Worm (Caenorhabditis elegans) whole organism, young adult: ENCODE measurements around the gene F08G2.4.

Experiments used
- B0336.3 ChIP-seq: fragments of 200-800 bp; sonication (Bioruptor generic); IDR thresholded peaks from 2 replicates; pipeline ENCODE4 v1.3.6; 2022; ENCODE audit warnings: missing genetic modification characterization, missing compliant biosample characterization
- F33H1.4 ChIP-seq: fragments of 200-800 bp; sonication (Bioruptor generic); IDR thresholded peaks from 2 replicates; pipeline ENCODE4 v1.3.6; 2022; ENCODE audit warnings: missing genetic modification reagents, missing genetic modification characterization, missing compliant biosample characterization
- F49E8.2 ChIP-seq: sonication (generic microtip); optimal IDR thresholded peaks from 3 replicates; lab custom pipeline; 2017; ENCODE audit warnings: missing genetic modification characterization, mild to moderate bottlenecking, missing compliant biosample characterization, antibody characterized with exemption, moderate library complexity; ENCODE audit not compliant: insufficient read depth
- F52B5.7 ChIP-seq: sonication (generic microtip); optimal IDR thresholded peaks from 2 replicates; lab custom pipeline; 2016; ENCODE audit warnings: mild to moderate bottlenecking, missing genetic modification characterization, missing compliant biosample characterization
- F55B11.4 ChIP-seq: sonication (generic microtip); optimal IDR thresholded peaks from 2 replicates; lab custom pipeline; 2016; ENCODE audit warnings: missing compliant biosample characterization, missing genetic modification characterization, borderline replicate concordance; ENCODE audit not compliant: insufficient read depth
- F57A8.1 ChIP-seq: fragments of 200-800 bp; sonication (Bioruptor generic); optimal IDR thresholded peaks from 2 replicates; lab custom pipeline; 2018; ENCODE audit warnings: mild to moderate bottlenecking, missing genetic modification characterization, moderate library complexity, missing compliant biosample characterization
- F57C9.4 ChIP-seq: sonication (generic microtip); optimal IDR thresholded peaks from 2 replicates; lab custom pipeline; 2017; ENCODE audit warnings: mild to moderate bottlenecking, missing genetic modification characterization, missing compliant biosample characterization
- K11D2.4 ChIP-seq: fragments of 200-800 bp; sonication (Bioruptor generic); IDR thresholded peaks from 2 replicates; pipeline ENCODE4 v1.3.6; 2022; ENCODE audit warnings: missing genetic modification reagents, missing genetic modification characterization, missing compliant biosample characterization
- T07F8.4 ChIP-seq: sonication (generic microtip); optimal IDR thresholded peaks from 2 replicates; lab custom pipeline; 2016; ENCODE audit warnings: mild to moderate bottlenecking, missing genetic modification characterization, moderate library complexity, missing compliant biosample characterization
- T26A5.8 ChIP-seq: sonication (generic microtip); optimal IDR thresholded peaks from 2 replicates; lab custom pipeline; 2016; ENCODE audit warnings: missing genetic modification characterization, missing compliant biosample characterization
- Y67H2A.10 ChIP-seq: fragments of 200-800 bp; sonication (Bioruptor generic); conservative IDR thresholded peaks from 2 replicates; pipeline ENCODE4 v1.3.6; 2022; ENCODE audit warnings: missing genetic modification reagents, missing genetic modification characterization, missing compliant biosample characterization
- Y79H2A.3 ChIP-seq: fragments of 200-800 bp; sonication (Bioruptor generic); conservative IDR thresholded peaks from 2 replicates; pipeline ENCODE4 v1.3.6; 2022; ENCODE audit warnings: missing genetic modification reagents, missing genetic modification characterization, missing compliant biosample characterization
- ZK185.1 ChIP-seq: sonication (generic microtip); optimal IDR thresholded peaks from 2 replicates; lab custom pipeline; 2016; ENCODE audit warnings: mild to moderate bottlenecking, missing genetic modification characterization, missing compliant biosample characterization; ENCODE audit not compliant: poor library complexity, severe bottlenecking
- aptf-3 ChIP-seq: fragments of 200-800 bp; sonication (Bioruptor generic); IDR thresholded peaks from 2 replicates; pipeline ENCODE4 v1.3.6; 2022; ENCODE audit warnings: missing genetic modification characterization, missing compliant biosample characterization
- bed-2 ChIP-seq: fragments of 200-800 bp; sonication (Bioruptor generic); IDR thresholded peaks from 2 replicates; pipeline ENCODE4 v1.3.6; 2022; ENCODE audit warnings: missing genetic modification reagents, missing genetic modification characterization, missing compliant biosample characterization
- cebp-1 ChIP-seq, 2 experiments: fragments of 200-800 bp in 1 of 2; sonication (Bioruptor generic) in 1 of 2; sonication (generic microtip) in 1 of 2; IDR thresholded peaks in 1 of 2; optimal IDR thresholded peaks in 1 of 2; 2 replicates each; pipeline versions ENCODE4 v1.3.6 to Lab custom; 2017 to 2022; ENCODE audit warnings: missing compliant biosample characterization in 2 of 2, missing genetic modification characterization in 2 of 2, mild to moderate bottlenecking in 1 of 2, missing genetic modification reagents in 1 of 2, moderate library complexity in 1 of 2
- ceh-27 ChIP-seq: fragments of 200-800 bp; sonication (Bioruptor generic); optimal IDR thresholded peaks from 2 replicates; lab custom pipeline; 2018; ENCODE audit warnings: mild to moderate bottlenecking, missing genetic modification characterization, moderate library complexity, missing compliant biosample characterization
- ceh-79 ChIP-seq: sonication (generic microtip); optimal IDR thresholded peaks from 2 replicates; lab custom pipeline; 2017; ENCODE audit warnings: mild to moderate bottlenecking, missing genetic modification characterization, missing compliant biosample characterization
- ceh-91 ChIP-seq: fragments of 200-800 bp; sonication (Bioruptor generic); IDR thresholded peaks from 2 replicates; pipeline ENCODE4 v1.3.6; 2022; ENCODE audit warnings: missing genetic modification reagents, missing genetic modification characterization, missing compliant biosample characterization
- dpl-1 ChIP-seq: fragments of 150-350 bp; optimal IDR thresholded peaks from 2 replicates; lab custom pipeline; 2014; ENCODE audit warnings: missing biosample characterization, missing genetic modification reagents, missing genetic modification characterization
- efl-1 ChIP-seq: fragments of 150-350 bp; optimal IDR thresholded peaks from 2 replicates; lab custom pipeline; 2014; ENCODE audit warnings: missing biosample characterization, missing genetic modification reagents, missing genetic modification characterization
- egl-44 ChIP-seq: fragments of 200-800 bp; sonication (Bioruptor generic); IDR thresholded peaks from 2 replicates; pipeline ENCODE4 v1.3.6; 2022; ENCODE audit warnings: missing genetic modification reagents, missing genetic modification characterization, missing compliant biosample characterization
- ekl-4 ChIP-seq: fragments of 200-800 bp; sonication (Bioruptor generic); IDR thresholded peaks from 2 replicates; pipeline ENCODE4 v1.3.6; 2022; ENCODE audit warnings: missing genetic modification reagents, missing genetic modification characterization, missing compliant biosample characterization
- hlh-12 ChIP-seq: sonication (generic microtip); optimal IDR thresholded peaks from 2 replicates; lab custom pipeline; 2016; ENCODE audit warnings: missing genetic modification characterization, missing compliant biosample characterization
- hlh-26 ChIP-seq: fragments of 200-800 bp; sonication (Bioruptor generic); conservative IDR thresholded peaks from 2 replicates; pipeline ENCODE4 v1.3.6; 2022; ENCODE audit warnings: missing genetic modification reagents, missing genetic modification characterization, missing compliant biosample characterization
- hmg-1.2 ChIP-seq: fragments of 200-800 bp; sonication (Bioruptor generic); IDR thresholded peaks from 2 replicates; pipeline ENCODE4 v1.3.6; 2022; ENCODE audit warnings: missing genetic modification reagents, missing genetic modification characterization, missing compliant biosample characterization
- hmg-20 ChIP-seq: fragments of 200-800 bp; sonication (Bioruptor generic); IDR thresholded peaks from 2 replicates; pipeline ENCODE4 v1.3.6; 2022; ENCODE audit warnings: missing genetic modification reagents, missing genetic modification characterization, missing compliant biosample characterization
- hsf-1 ChIP-seq: fragments of 200-800 bp; sonication (Bioruptor generic); IDR thresholded peaks from 2 replicates; pipeline ENCODE4 v1.3.6; 2022; ENCODE audit warnings: missing genetic modification reagents, missing genetic modification characterization, missing compliant biosample characterization
- let-526 ChIP-seq: fragments of 200-800 bp; sonication (Bioruptor generic); IDR thresholded peaks from 2 replicates; pipeline ENCODE4 v1.3.6; 2022; ENCODE audit warnings: missing genetic modification reagents, missing genetic modification characterization, missing compliant biosample characterization
- lin-35 ChIP-seq, 3 experiments: fragments of 150-350 bp in 2 of 3; sonication (generic microtip) in 1 of 3; optimal IDR thresholded peaks; 2 replicates each; lab custom pipeline; 2014 to 2018; ENCODE audit warnings: missing biosample characterization in 3 of 3, missing genetic modification characterization in 3 of 3, missing genetic modification reagents in 3 of 3
- lin-40 ChIP-seq: sonication (generic microtip); optimal IDR thresholded peaks from 2 replicates; lab custom pipeline; 2016; ENCODE audit warnings: missing genetic modification characterization, mild to moderate bottlenecking, missing compliant biosample characterization, missing genotype, missing genetic modification reagents
- lsy-27 ChIP-seq: sonication (generic microtip); optimal IDR thresholded peaks from 2 replicates; lab custom pipeline; 2017; ENCODE audit warnings: missing genetic modification characterization, mild to moderate bottlenecking, missing compliant biosample characterization, antibody characterized with exemption, missing genotype, borderline replicate concordance; ENCODE audit not compliant: insufficient read depth
- madf-10 ChIP-seq: sonication (generic microtip); optimal IDR thresholded peaks from 2 replicates; lab custom pipeline; 2016; ENCODE audit warnings: mild to moderate bottlenecking, missing genetic modification characterization, missing compliant biosample characterization
- mes-4 ChIP-seq: sonication (generic microtip); optimal IDR thresholded peaks from 2 replicates; lab custom pipeline; 2016; ENCODE audit warnings: missing genotype, missing genetic modification characterization, missing compliant biosample characterization
- nhr-120 ChIP-seq: fragments of 200-800 bp; sonication (Bioruptor generic); IDR thresholded peaks from 2 replicates; pipeline ENCODE4 v1.3.6; 2022; ENCODE audit warnings: missing genetic modification characterization, missing compliant biosample characterization
- somi-1 ChIP-seq: fragments of 200-800 bp; sonication (Bioruptor generic); optimal IDR thresholded peaks from 2 replicates; lab custom pipeline; 2018; ENCODE audit warnings: mild to moderate bottlenecking, missing genetic modification characterization, missing compliant biosample characterization
- sptf-2 ChIP-seq: fragments of 200-800 bp; sonication (Bioruptor generic); optimal IDR thresholded peaks from 2 replicates; lab custom pipeline; 2018; ENCODE audit warnings: mild to moderate bottlenecking, missing genetic modification characterization, missing compliant biosample characterization
- unc-130 ChIP-seq: sonication (generic microtip); optimal IDR thresholded peaks from 2 replicates; lab custom pipeline; 2016; ENCODE audit warnings: missing genetic modification reagents, missing genetic modification characterization, missing compliant biosample characterization
- ztf-26 ChIP-seq: sonication (generic microtip); optimal IDR thresholded peaks from 2 replicates; lab custom pipeline; 2017; ENCODE audit warnings: missing genetic modification characterization, missing compliant biosample characterization
- ztf-3 ChIP-seq: fragments of 200-800 bp; sonication (Bioruptor generic); optimal IDR thresholded peaks from 2 replicates; lab custom pipeline; 2018; ENCODE audit warnings: mild to moderate bottlenecking, missing genetic modification characterization, missing compliant biosample characterization
- ztf-6 ChIP-seq: fragments of 200-800 bp; sonication (Bioruptor generic); IDR thresholded peaks from 2 replicates; pipeline ENCODE4 v1.3.6; 2022; ENCODE audit warnings: missing genetic modification reagents, missing genetic modification characterization, missing compliant biosample characterization

Gene F08G2.4

DNA sequence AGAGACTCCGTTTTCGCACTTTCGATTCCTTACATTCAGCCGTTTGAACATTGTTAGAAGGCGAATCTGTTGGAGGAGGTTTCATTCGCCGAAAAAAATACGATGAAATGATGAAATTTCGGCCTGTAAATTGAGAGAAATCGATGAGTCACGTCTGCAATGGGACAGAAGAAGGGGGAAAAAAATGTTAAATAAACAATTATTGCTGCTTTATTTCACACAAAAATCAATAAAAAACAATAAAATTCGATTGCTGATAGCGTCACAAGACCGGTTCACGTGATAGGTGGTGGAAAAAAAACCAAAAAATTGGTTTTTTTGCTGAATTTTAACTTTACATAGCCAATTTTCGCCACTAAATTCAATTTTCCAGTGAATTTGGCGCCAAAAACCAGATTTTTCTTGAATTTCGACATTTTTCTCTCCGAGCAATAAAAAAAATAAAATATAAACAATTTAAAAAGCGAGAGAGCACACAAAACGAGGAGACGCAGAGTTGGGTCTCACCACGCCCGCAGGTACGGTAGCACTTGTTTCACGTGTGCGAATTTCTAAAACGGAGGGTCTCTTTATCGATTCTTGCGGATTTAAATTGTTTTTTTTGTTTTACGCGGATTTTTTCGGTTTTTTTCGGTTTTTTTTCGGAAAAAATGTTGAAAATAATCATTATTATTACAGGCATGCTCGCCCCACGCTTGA, 41.9 kb downstream of the F08G2.4 start, which contains the start of the genes cup-14 and ndub-8 (continued):
- TF ChIP-seq unc-130 (GFP tag; lab: Kevin White, UChicago) (peak; percentile 73), T26A5.8 (no peak), hmg-1.2 (GFP tag; lab: Robert Waterston, UW) (peak; percentile 100), K11D2.4 (GFP tag; lab: Robert Waterston, UW) (peak; percentile 81), dpl-1 (GFP tag; lab: Kevin White, UChicago) (peak; percentile 73), cebp-1 (GFP tag; IDR thresholded peaks at IDR 0.05; lab: Robert Waterston, UW) (no peak), cebp-1 (tag; optimal IDR thresholded peaks at IDR 0.05; lab: Kevin White, UChicago) (peak; percentile 83), ZK185.1 (no peak), Y67H2A.10 (GFP tag; lab: Robert Waterston, UW) (peak; percentile 68), F57A8.1 (GFP tag; lab: Kevin White, UChicago) (no peak), lsy-27 (tag; lab: Kevin White, UChicago) (no peak), nhr-120 (GFP tag; lab: Robert Waterston, UW) (no peak), ceh-79 (no peak), somi-1 (GFP tag; lab: Kevin White, UChicago) (no peak), hlh-12 (tag; lab: Kevin White, UChicago) (no peak), F55B11.4 (tag; lab: Kevin White, UChicago) (no peak), hmg-20 (GFP tag; lab: Robert Waterston, UW) (peak; percentile 35; the same call in 1 of the 2 replicates), hsf-1 (GFP tag; lab: Robert Waterston, UW) (peak; percentile 78), B0336.3 (GFP tag; lab: Robert Waterston, UW) (peak; percentile 71), efl-1 (GFP tag; lab: Kevin White, UChicago) (peak; percentile 84), F49E8.2 (peak; percentile 76), ceh-27 (GFP tag; lab: Kevin White, UChicago) (peak; percentile 26), ztf-6 (GFP tag; lab: Robert Waterston, UW) (no peak), let-526 (GFP tag; lab: Robert Waterston, UW) (no peak), hlh-26 (GFP tag; lab: Robert Waterston, UW) (no peak), ztf-3 (GFP tag; lab: Kevin White, UChicago) (no peak), egl-44 (GFP tag; lab: Robert Waterston, UW) (no peak), lin-40 (tag; lab: Kevin White, UChicago) (peak; percentile 77), Y79H2A.3 (GFP tag; lab: Robert Waterston, UW) (0 out of 2 replicates have a peak, but pooled peaks have one; percentile 24), F33H1.4 (GFP tag; lab: Robert Waterston, UW) (peak; percentile 99), ceh-91 (peak; percentile 84), sptf-2 (GFP tag; lab: Kevin White, UChicago) (no peak), ztf-26 (peak; percentile 41), ekl-4 (GFP tag; lab: Robert Waterston, UW) (peak; percentile 88), F52B5.7 (tag; lab: Kevin White, UChicago) (no peak), madf-10 (no peak)

DNA sequence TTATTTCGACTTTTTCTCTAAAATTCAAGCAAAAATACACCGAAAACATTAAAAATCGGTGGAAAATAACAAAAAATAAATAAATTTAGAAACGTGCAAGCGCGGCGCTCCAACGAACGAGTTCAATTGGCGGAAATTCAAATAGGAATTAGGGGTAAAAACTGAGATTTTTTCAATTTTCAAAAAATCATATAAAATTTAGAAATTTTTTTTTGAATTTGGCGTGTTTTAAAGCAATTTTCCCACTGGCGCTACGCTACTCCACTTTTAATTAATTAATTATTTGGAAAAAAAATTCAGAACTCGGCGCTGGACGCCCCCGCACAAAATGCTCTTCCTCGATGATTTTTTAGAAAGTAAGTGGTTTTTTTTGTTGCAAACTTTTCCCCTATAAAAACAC, 45.3 kb downstream of the F08G2.4 start, which contains the start of gene ing-3:
Gene ing-3 (plus strand): TSS at position 301 of the 400 bp plus-strand sequence.
- TF ChIP-seq Y67H2A.10 (GFP tag; lab: Robert Waterston, UW) = no peak
- no peak for TF ChIP-seq lin-35 (GFP tag; optimal IDR thresholded peaks at IDR 0.05; lab: Kevin White, UChicago)
- no peak for TF ChIP-seq T07F8.4 (tag; lab: Kevin White, UChicago)
- TF ChIP-seq mes-4 (tag; lab: Kevin White, UChicago) = no peak
- TF ChIP-seq aptf-3 = no peak
- no peak for TF ChIP-seq F57C9.4 (tag; lab: Kevin White, UChicago)
- no peak for TF ChIP-seq bed-2 (GFP tag; lab: Robert Waterston, UW)
